Worm (Caenorhabditis elegans): ENCODE data around the gene sel-12.

Gene sel-12

ce11 chrX:915510-915909, at the start of gene sel-12:
TSS of gene sel-12 (plus strand) at chrX:915867.
- TF ChIP-seq tbx-37 (GFP tag; conservative IDR thresholded peaks at IDR 0.05): 0 out of 2 replicates have a peak, but pooled peaks have one; percentile 23
- peak; percentile 4 for TF ChIP-seq hmg-4 (GFP tag; optimal IDR thresholded peaks at IDR 0.05)
- TF ChIP-seq hmbx-1 (tag; optimal IDR thresholded peaks at IDR 0.05): no peak

- TF ChIP-seq flt-1 (GFP tag; IDR thresholded peaks at IDR 0.05) (no peak), ama-1 (optimal IDR thresholded peaks at IDR 0.05) (no peak), tbx-11 (GFP tag; IDR thresholded peaks at IDR 0.05) (no peak), ceh-36 (tag; optimal IDR thresholded peaks at IDR 0.05) (no peak), tra-4 (tag; optimal IDR thresholded peaks at IDR 0.05) (no peak), hnd-1 (tag; optimal IDR thresholded peaks at IDR 0.05) (no peak), aly-1 (tag; optimal IDR thresholded peaks at IDR 0.05) (no peak), scrt-1 (GFP tag; IDR thresholded peaks at IDR 0.05) (0 out of 2 replicates have a peak, but pooled peaks have one; percentile 41), F13C5.2 (tag; optimal IDR thresholded peaks at IDR 0.05) (peak; percentile 45), ets-7 (tag; optimal IDR thresholded peaks at IDR 0.05) (no peak), ceh-13 (GFP tag; optimal IDR thresholded peaks at IDR 0.05) (no peak), pes-1 (GFP tag; IDR thresholded peaks at IDR 0.05) (no peak), sea-1 (GFP tag; conservative IDR thresholded peaks at IDR 0.05) (no peak; the same call in 1 of the 2 replicates), hmg-4 (GFP tag; optimal IDR thresholded peaks at IDR 0.05) (peak; percentile 90), B0310.2 (tag; optimal IDR thresholded peaks at IDR 0.05) (no peak), tbx-37 (GFP tag; conservative IDR thresholded peaks at IDR 0.05) (no peak), hmbx-1 (tag; optimal IDR thresholded peaks at IDR 0.05) (no peak)
Observed at ce11 chrX:871020-871419, 44.6 kb upstream of the sel-12 start, which contains the start of gene lgl-1. TSS of gene lgl-1 (minus strand) at chrX:871089.

DNA sequence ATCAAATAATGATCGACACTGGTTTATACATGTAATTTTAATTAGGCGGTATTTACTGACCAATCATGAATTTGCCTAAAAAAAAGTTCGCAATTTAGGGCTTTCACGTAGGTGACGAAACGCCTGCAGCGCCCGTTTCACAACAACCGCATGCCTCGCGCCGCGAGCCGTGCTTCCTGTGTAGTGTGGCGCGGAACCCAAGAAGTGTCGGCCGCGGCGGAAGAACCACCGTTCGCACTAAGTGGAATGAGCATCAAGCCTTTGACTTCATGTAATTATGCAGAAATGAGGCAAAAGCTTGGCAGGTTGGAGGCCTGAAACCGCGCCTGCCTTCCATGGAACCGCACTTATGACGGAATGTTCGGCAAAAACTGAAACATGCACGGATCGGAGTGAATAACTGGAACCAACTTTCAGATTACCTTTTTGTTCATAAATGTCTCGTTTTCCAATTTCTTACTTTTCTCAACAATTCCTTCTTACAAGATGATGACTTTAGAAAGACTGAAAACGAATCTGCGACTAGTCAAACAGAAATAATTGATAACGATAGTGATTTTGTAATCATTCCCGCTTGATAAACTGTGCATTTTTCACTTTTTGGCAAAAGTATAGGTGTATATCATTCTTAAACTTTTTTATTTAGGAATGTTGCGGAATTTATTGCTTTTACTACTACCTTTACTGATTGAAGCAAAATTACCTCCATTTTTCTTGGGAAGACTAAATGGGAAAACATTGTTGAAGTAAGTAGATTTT, 43.5 kb upstream of the sel-12 start, which contains the start of gene F56F10.1:
Gene F56F10.1, plus strand, starts transcription at position 647 of the 759 bp plus-strand sequence.
- TF ChIP-seq tbx-11 (GFP tag; IDR thresholded peaks at IDR 0.05) (no peak), tra-4 (tag; optimal IDR thresholded peaks at IDR 0.05) (no peak), F13C5.2 (tag; optimal IDR thresholded peaks at IDR 0.05) (no peak), scrt-1 (GFP tag; IDR thresholded peaks at IDR 0.05) (no peak), ceh-13 (GFP tag; optimal IDR thresholded peaks at IDR 0.05) (no peak), ama-1 (optimal IDR thresholded peaks at IDR 0.05) (no peak), sea-1 (GFP tag; conservative IDR thresholded peaks at IDR 0.05) (no peak), hmg-4 (GFP tag; optimal IDR thresholded peaks at IDR 0.05) (no peak), pes-1 (GFP tag; IDR thresholded peaks at IDR 0.05) (no peak), B0310.2 (tag; optimal IDR thresholded peaks at IDR 0.05) (no peak), hmbx-1 (tag; optimal IDR thresholded peaks at IDR 0.05) (no peak), hnd-1 (tag; optimal IDR thresholded peaks at IDR 0.05) (no peak), aly-1 (tag; optimal IDR thresholded peaks at IDR 0.05) (no peak), ets-7 (tag; optimal IDR thresholded peaks at IDR 0.05) (no peak), ceh-36 (tag; optimal IDR thresholded peaks at IDR 0.05) (no peak), flt-1 (GFP tag; IDR thresholded peaks at IDR 0.05) (no peak), tbx-37 (GFP tag; conservative IDR thresholded peaks at IDR 0.05) (no peak)

DNA sequence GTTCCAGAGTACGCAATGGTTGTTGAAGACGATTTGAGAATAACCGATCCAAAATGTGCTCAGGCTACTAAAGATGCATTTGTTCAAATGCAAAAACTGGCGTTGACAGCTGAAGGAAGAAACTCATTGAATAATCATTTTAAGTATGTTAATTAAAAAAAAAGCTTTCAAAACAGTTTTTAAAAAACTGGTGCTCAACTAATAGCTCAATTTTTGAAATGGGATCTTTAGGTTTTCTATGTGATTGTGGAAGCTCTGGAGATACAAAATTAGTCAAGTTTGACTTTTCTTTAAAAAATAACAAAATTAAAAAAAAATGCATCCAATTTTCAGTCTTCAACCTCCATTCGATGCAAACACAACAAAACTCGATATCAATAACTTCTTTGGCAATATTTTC, 42.0 kb upstream of the sel-12 start:
- TF ChIP-seq tbx-37 (GFP tag; conservative IDR thresholded peaks at IDR 0.05): no peak
- TF ChIP-seq B0310.2 (tag; optimal IDR thresholded peaks at IDR 0.05): no peak
- no peak for TF ChIP-seq ama-1 (optimal IDR thresholded peaks at IDR 0.05)
- no peak for TF ChIP-seq hmg-4 (GFP tag; optimal IDR thresholded peaks at IDR 0.05)
- no peak for TF ChIP-seq hmbx-1 (tag; optimal IDR thresholded peaks at IDR 0.05)
- TF ChIP-seq ceh-36 (tag; optimal IDR thresholded peaks at IDR 0.05): no peak
- TF ChIP-seq hnd-1 (tag; optimal IDR thresholded peaks at IDR 0.05): no peak

ce11 chrX:876935-877334, 38.7 kb upstream of the sel-12 start, which contains the start of gene ZC13.1:
TSS of gene ZC13.1 (plus strand) at chrX:877239.
- no peak for TF ChIP-seq scrt-1 (GFP tag; IDR thresholded peaks at IDR 0.05)
- no peak for TF ChIP-seq pes-1 (GFP tag; IDR thresholded peaks at IDR 0.05)
- TF ChIP-seq sea-1 (GFP tag; conservative IDR thresholded peaks at IDR 0.05): no peak
- TF ChIP-seq F13C5.2 (tag; optimal IDR thresholded peaks at IDR 0.05): peak; percentile 54
- no peak for TF ChIP-seq hmbx-1 (tag; optimal IDR thresholded peaks at IDR 0.05)
- TF ChIP-seq tbx-11 (GFP tag; IDR thresholded peaks at IDR 0.05): no peak
- TF ChIP-seq tbx-37 (GFP tag; conservative IDR thresholded peaks at IDR 0.05): no peak; the same call in 1 of the 2 replicates
- TF ChIP-seq ceh-36 (tag; optimal IDR thresholded peaks at IDR 0.05): no peak
- peak; percentile 62 for TF ChIP-seq hmg-4 (GFP tag; optimal IDR thresholded peaks at IDR 0.05)

ce11 chrX:880367-880766, 35.3 kb upstream of the sel-12 start, which contains the start of gene ZC13.2:
TSS of gene ZC13.2 (plus strand) at chrX:880667.
- TF ChIP-seq F13C5.2 (tag; optimal IDR thresholded peaks at IDR 0.05): no peak
- TF ChIP-seq hmbx-1 (tag; optimal IDR thresholded peaks at IDR 0.05): no peak
- TF ChIP-seq scrt-1 (GFP tag; IDR thresholded peaks at IDR 0.05): no peak
- no peak for TF ChIP-seq sea-1 (GFP tag; conservative IDR thresholded peaks at IDR 0.05)
- no peak for TF ChIP-seq tra-4 (tag; optimal IDR thresholded peaks at IDR 0.05)
- TF ChIP-seq ets-7 (tag; optimal IDR thresholded peaks at IDR 0.05): no peak
- TF ChIP-seq flt-1 (GFP tag; IDR thresholded peaks at IDR 0.05): no peak
- TF ChIP-seq B0310.2 (tag; optimal IDR thresholded peaks at IDR 0.05): no peak

ce11 chrX:888294-888693, 27.4 kb upstream of the sel-12 start, which contains the start of gene mam-1:
TSS of gene mam-1 (minus strand) at chrX:888394.
- TF ChIP-seq scrt-1 (GFP tag; IDR thresholded peaks at IDR 0.05) (no peak), ceh-13 (GFP tag; optimal IDR thresholded peaks at IDR 0.05) (no peak), ama-1 (optimal IDR thresholded peaks at IDR 0.05) (no peak), ceh-36 (tag; optimal IDR thresholded peaks at IDR 0.05) (no peak), aly-1 (tag; optimal IDR thresholded peaks at IDR 0.05) (no peak), pes-1 (GFP tag; IDR thresholded peaks at IDR 0.05) (no peak), hmbx-1 (tag; optimal IDR thresholded peaks at IDR 0.05) (no peak), hnd-1 (tag; optimal IDR thresholded peaks at IDR 0.05) (no peak), tbx-37 (GFP tag; conservative IDR thresholded peaks at IDR 0.05) (no peak), tra-4 (tag; optimal IDR thresholded peaks at IDR 0.05) (no peak), B0310.2 (tag; optimal IDR thresholded peaks at IDR 0.05) (no peak), tbx-11 (GFP tag; IDR thresholded peaks at IDR 0.05) (no peak), hmg-4 (GFP tag; optimal IDR thresholded peaks at IDR 0.05) (no peak), flt-1 (GFP tag; IDR thresholded peaks at IDR 0.05) (no peak), F13C5.2 (tag; optimal IDR thresholded peaks at IDR 0.05) (no peak), sea-1 (GFP tag; conservative IDR thresholded peaks at IDR 0.05) (no peak), ets-7 (tag; optimal IDR thresholded peaks at IDR 0.05) (no peak)
